Fruit fly (Drosophila melanogaster) whole organism: ENCODE measurements around the gene Dhod.

Source experiments
- CG8478 ChIP-seq: fragments of >200 bp; optimal IDR thresholded peaks from 2 replicates; lab custom pipeline; 2018; ENCODE audit warnings: inconsistent platforms
- EcR ChIP-seq, 2 experiments: fragments of >200 bp; optimal IDR thresholded peaks; 2 replicates each; lab custom pipeline; 2017; ENCODE audit warnings: missing biosample characterization in 2 of 2, missing genetic modification characterization in 2 of 2, missing genetic modification reagents in 2 of 2
- pan ChIP-seq: fragments of >200 bp; optimal IDR thresholded peaks from 2 replicates; lab custom pipeline; 2017
- psq ChIP-seq: fragments of >200 bp; optimal IDR thresholded peaks from 2 replicates; lab custom pipeline; 2017

DNA sequence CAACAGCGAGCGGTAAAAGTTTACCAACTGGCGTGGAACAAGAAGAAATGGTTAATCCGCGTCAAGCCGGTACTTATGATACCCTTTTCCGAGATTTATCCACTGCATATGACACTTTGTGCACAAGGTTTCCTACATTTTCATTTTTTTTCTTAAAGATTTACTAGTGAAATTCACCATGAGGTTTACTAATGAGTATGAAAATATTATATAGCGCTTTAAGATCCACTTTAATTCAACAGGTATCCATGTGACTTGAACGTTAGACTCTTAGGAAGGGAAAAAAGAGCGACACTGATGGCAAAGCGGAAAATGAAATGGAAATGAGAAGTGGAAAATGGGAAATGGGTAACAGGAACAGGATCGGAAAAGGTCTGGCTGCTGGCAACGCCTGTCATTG, 14.1 kb downstream of the Dhod start:
- TF ChIP-seq psq (lab: Kevin White, UChicago) (no peak), CG8478 (lab: Kevin White, UChicago) (no peak), pan (no peak), EcR (GFP tag; optimal IDR thresholded peaks at IDR 0.05; lab: Kevin White, UChicago) (no peak)
